Worm (Caenorhabditis elegans) whole organism, L3 larva: ENCODE results near the gene ZK1236.1.
A peak's percentile ranks its signal among the peaks of the same experiment; 100 is the strongest.

Experiments used
- R02D3.7 ChIP-seq: fragments of 150-350 bp; optimal IDR thresholded peaks from 2 replicates; lab custom pipeline; 2014; ENCODE audit warnings: missing biosample characterization, missing genetic modification characterization
- ZK546.5 ChIP-seq: sonication (generic microtip); optimal IDR thresholded peaks from 2 replicates; lab custom pipeline; 2017; ENCODE audit warnings: missing biosample characterization, missing genetic modification characterization
- aly-2 ChIP-seq: fragments of 150-350 bp; optimal IDR thresholded peaks from 2 replicates; lab custom pipeline; 2014; ENCODE audit warnings: missing biosample characterization, missing genetic modification characterization
- ama-1 ChIP-seq: fragments of 150-350 bp; optimal IDR thresholded peaks from 2 replicates; lab custom pipeline; 2018
- ceh-16 ChIP-seq: sonication (generic microtip); optimal IDR thresholded peaks from 2 replicates; lab custom pipeline; 2017; ENCODE audit warnings: missing biosample characterization, missing genetic modification characterization
- ceh-28 ChIP-seq: fragments of 150-350 bp; optimal IDR thresholded peaks from 2 replicates; lab custom pipeline; 2014; ENCODE audit warnings: missing biosample characterization, missing genetic modification reagents, missing genetic modification characterization
- ceh-82 ChIP-seq: fragments of 150-350 bp; optimal IDR thresholded peaks from 2 replicates; lab custom pipeline; 2014; ENCODE audit warnings: missing biosample characterization, missing genetic modification characterization
- ceh-9 ChIP-seq: sonication (generic microtip); optimal IDR thresholded peaks from 2 replicates; lab custom pipeline; 2018; ENCODE audit warnings: missing biosample characterization, missing genetic modification characterization
- daf-12 ChIP-seq: fragments of 150-350 bp; optimal IDR thresholded peaks from 2 replicates; lab custom pipeline; 2014; ENCODE audit warnings: missing biosample characterization, missing genetic modification reagents, missing genetic modification characterization
- egl-27 ChIP-seq: sonication (generic microtip); optimal IDR thresholded peaks from 4 replicates; lab custom pipeline; 2017; ENCODE audit warnings: missing biosample characterization, missing genetic modification reagents, missing genetic modification characterization
- egl-5 ChIP-seq: fragments of 150-350 bp; optimal IDR thresholded peaks from 2 replicates; lab custom pipeline; 2017; ENCODE audit warnings: missing biosample characterization, missing genetic modification reagents, missing genetic modification characterization, inconsistent platforms
- elt-1 ChIP-seq: fragments of 150-350 bp; optimal IDR thresholded peaks from 2 replicates; lab custom pipeline; 2014; ENCODE audit warnings: missing biosample characterization, missing genetic modification characterization
- elt-2 ChIP-seq: sonication (generic microtip); optimal IDR thresholded peaks from 2 replicates; lab custom pipeline; 2016; ENCODE audit warnings: missing genetic modification reagents, mild to moderate bottlenecking, missing genetic modification characterization, missing compliant biosample characterization
- elt-3 ChIP-seq, 3 experiments: fragments of 150-350 bp in 1 of 3; sonication (generic microtip) in 2 of 3; optimal IDR thresholded peaks; 2 replicates in 2 of 3; 4 replicates in 1 of 3; lab custom pipeline; 2014 to 2017; ENCODE audit warnings: missing biosample characterization in 3 of 3, missing genetic modification characterization in 3 of 3
- eor-1 ChIP-seq, 2 experiments: fragments of 150-350 bp; optimal IDR thresholded peaks; 2 replicates each; lab custom pipeline; 2014 to 2018; ENCODE audit warnings: missing biosample characterization in 2 of 2, missing genetic modification characterization in 2 of 2
- fkh-10 ChIP-seq: sonication (generic microtip); optimal IDR thresholded peaks from 2 replicates; lab custom pipeline; 2017; ENCODE audit warnings: missing biosample characterization, missing genetic modification reagents, missing genetic modification characterization
- fkh-2 ChIP-seq: fragments of 150-350 bp; optimal IDR thresholded peaks from 2 replicates; lab custom pipeline; 2014; ENCODE audit warnings: missing biosample characterization, missing genetic modification reagents, missing genetic modification characterization
- fos-1 ChIP-seq: fragments of 150-350 bp; optimal IDR thresholded peaks from 2 replicates; lab custom pipeline; 2014; ENCODE audit warnings: missing biosample characterization, missing genetic modification characterization
- hmg-11 ChIP-seq: sonication (generic microtip); optimal IDR thresholded peaks from 2 replicates; lab custom pipeline; 2016; ENCODE audit warnings: missing genetic modification characterization, missing compliant biosample characterization
- jun-1 ChIP-seq: fragments of 150-350 bp; optimal IDR thresholded peaks from 2 replicates; lab custom pipeline; 2014; ENCODE audit warnings: missing biosample characterization, missing genetic modification reagents, missing genetic modification characterization
- lin-15B ChIP-seq: fragments of 150-350 bp; optimal IDR thresholded peaks from 2 replicates; lab custom pipeline; 2014; ENCODE audit warnings: missing biosample characterization, missing genetic modification characterization
- lin-39 ChIP-seq: fragments of 150-350 bp; optimal IDR thresholded peaks from 2 replicates; lab custom pipeline; 2018; ENCODE audit warnings: missing biosample characterization, missing genetic modification reagents, missing genetic modification characterization
- lsy-12 ChIP-seq: sonication (generic microtip); optimal IDR thresholded peaks from 2 replicates; lab custom pipeline; 2016; ENCODE audit warnings: mild to moderate bottlenecking, missing genetic modification characterization, missing compliant biosample characterization
- mdl-1 ChIP-seq: fragments of 150-350 bp; optimal IDR thresholded peaks from 2 replicates; lab custom pipeline; 2014; ENCODE audit warnings: missing biosample characterization, missing genetic modification characterization
- mml-1 ChIP-seq: fragments of 150-350 bp; sonication (generic microtip); optimal IDR thresholded peaks from 3 replicates; lab custom pipeline; 2014; ENCODE audit warnings: missing biosample characterization, missing genetic modification characterization
- nfya-1 ChIP-seq: sonication (generic microtip); optimal IDR thresholded peaks from 2 replicates; lab custom pipeline; 2017; ENCODE audit warnings: missing genetic modification characterization, mild to moderate bottlenecking, missing compliant biosample characterization, antibody characterized with exemption, moderate library complexity; ENCODE audit not compliant: insufficient read depth
- nhr-11 ChIP-seq: fragments of 150-350 bp; optimal IDR thresholded peaks from 2 replicates; lab custom pipeline; 2014; ENCODE audit warnings: missing biosample characterization, missing genetic modification characterization
- nhr-12 ChIP-seq: fragments of 150-350 bp; optimal IDR thresholded peaks from 2 replicates; lab custom pipeline; 2014; ENCODE audit warnings: missing biosample characterization, missing genetic modification characterization
- nhr-23 ChIP-seq: fragments of 150-350 bp; optimal IDR thresholded peaks from 2 replicates; lab custom pipeline; 2014; ENCODE audit warnings: missing biosample characterization, missing genetic modification reagents, missing genetic modification characterization
- nhr-237 ChIP-seq: fragments of 150-350 bp; optimal IDR thresholded peaks from 2 replicates; lab custom pipeline; 2014; ENCODE audit warnings: missing biosample characterization, missing genetic modification characterization
- nhr-25 ChIP-seq: sonication (generic microtip); optimal IDR thresholded peaks from 2 replicates; lab custom pipeline; 2017; ENCODE audit warnings: missing biosample characterization, missing genetic modification characterization
- nhr-28 ChIP-seq: fragments of 150-350 bp; optimal IDR thresholded peaks from 2 replicates; lab custom pipeline; 2014; ENCODE audit warnings: missing biosample characterization, missing genetic modification characterization
- nhr-43 ChIP-seq: sonication (generic microtip); optimal IDR thresholded peaks from 2 replicates; lab custom pipeline; 2016; ENCODE audit warnings: mild to moderate bottlenecking, missing genetic modification characterization, missing compliant biosample characterization; ENCODE audit not compliant: poor library complexity, severe bottlenecking
- nhr-67 ChIP-seq: fragments of 150-350 bp; optimal IDR thresholded peaks from 2 replicates; lab custom pipeline; 2014; ENCODE audit warnings: missing biosample characterization, missing genetic modification characterization
- nhr-76 ChIP-seq: fragments of 150-350 bp; sonication (generic microtip); optimal IDR thresholded peaks from 5 replicates; lab custom pipeline; 2014; ENCODE audit warnings: missing biosample characterization, missing genetic modification characterization
- pha-4 ChIP-seq: fragments of 150-350 bp; optimal IDR thresholded peaks from 2 replicates; lab custom pipeline; 2014; ENCODE audit warnings: missing biosample characterization, missing genetic modification reagents, missing genetic modification characterization
- pqm-1 ChIP-seq: fragments of 150-350 bp; optimal IDR thresholded peaks from 2 replicates; lab custom pipeline; 2017; ENCODE audit warnings: missing biosample characterization, missing genetic modification characterization, inconsistent platforms
- sea-2 ChIP-seq: fragments of 150-350 bp; sonication (generic microtip); optimal IDR thresholded peaks from 4 replicates; lab custom pipeline; 2014; ENCODE audit warnings: missing biosample characterization, missing genetic modification reagents, missing genetic modification characterization
- skn-1 ChIP-seq: fragments of 150-350 bp; optimal IDR thresholded peaks from 2 replicates; lab custom pipeline; 2014; ENCODE audit warnings: missing biosample characterization, missing genetic modification characterization
- snpc-4 ChIP-seq: fragments of 150-350 bp; optimal IDR thresholded peaks from 2 replicates; lab custom pipeline; 2014; ENCODE audit warnings: missing biosample characterization, missing genetic modification characterization
- tbx-2 ChIP-seq: sonication (generic microtip); optimal IDR thresholded peaks from 2 replicates; lab custom pipeline; 2016; ENCODE audit warnings: mild to moderate bottlenecking, missing genetic modification characterization, missing compliant biosample characterization
- unc-62 ChIP-seq: fragments of 150-350 bp; sonication (generic microtip); optimal IDR thresholded peaks from 4 replicates; lab custom pipeline; 2014; ENCODE audit warnings: missing biosample characterization, missing genetic modification reagents, missing genetic modification characterization
- zag-1 ChIP-seq: fragments of 150-350 bp; optimal IDR thresholded peaks from 2 replicates; lab custom pipeline; 2014; ENCODE audit warnings: missing biosample characterization, missing genetic modification characterization
- ztf-11 ChIP-seq: fragments of 150-350 bp; optimal IDR thresholded peaks from 2 replicates; lab custom pipeline; 2014; ENCODE audit warnings: missing biosample characterization, missing genetic modification characterization
- ztf-4 ChIP-seq: fragments of 150-350 bp; optimal IDR thresholded peaks from 2 replicates; lab custom pipeline; 2014; ENCODE audit warnings: missing biosample characterization, missing genetic modification characterization

The ZK1236.1 gene

DNA sequence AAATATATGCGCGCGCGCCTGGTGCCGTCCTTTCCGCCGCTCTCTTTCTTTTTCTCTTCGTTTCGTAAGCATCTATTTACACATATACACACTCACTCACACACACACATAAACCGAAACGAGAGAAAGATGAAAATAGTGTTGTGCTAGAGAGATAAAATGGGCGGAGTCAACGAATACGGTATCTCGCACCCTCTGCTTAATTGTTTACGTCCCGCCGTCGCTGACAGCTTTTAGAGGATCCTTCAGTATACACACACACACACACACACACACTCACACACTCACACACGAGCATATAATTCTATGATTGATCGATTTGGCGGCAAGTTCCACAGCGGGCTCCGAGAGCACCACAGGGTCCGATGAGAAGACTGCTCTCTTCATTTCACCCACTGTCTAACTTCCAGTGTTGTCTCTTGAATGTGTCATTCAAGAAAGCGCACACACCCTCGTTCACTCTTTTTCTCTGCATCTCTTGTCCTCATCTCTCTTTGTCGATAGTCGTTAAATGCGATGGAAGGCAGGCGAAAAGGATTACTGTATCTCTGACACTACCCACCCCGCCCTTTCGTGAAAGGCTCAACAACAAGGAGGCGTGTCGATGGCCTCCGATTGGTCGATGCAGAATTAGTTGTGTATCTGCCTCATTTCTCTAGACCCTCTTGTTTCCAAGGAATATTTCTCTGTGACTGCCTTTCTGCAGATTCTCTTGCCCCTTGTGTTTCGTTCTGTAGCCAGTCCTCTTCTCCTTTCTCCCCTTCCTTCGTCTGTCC lies 11.7 kb upstream of the ZK1236.1 start (continued):
- TF ChIP-seq ceh-16 (no peak), lin-39 (tag; lab: Kevin White, UChicago) (peak; percentile 91), snpc-4 (tag; lab: Kevin White, UChicago) (peak; percentile 79), zag-1 (peak; percentile 82), hmg-11 (tag; lab: Kevin White, UChicago) (peak; percentile 76)
- TF ChIP-seq, all 47 proteins: peak for 30

DNA sequence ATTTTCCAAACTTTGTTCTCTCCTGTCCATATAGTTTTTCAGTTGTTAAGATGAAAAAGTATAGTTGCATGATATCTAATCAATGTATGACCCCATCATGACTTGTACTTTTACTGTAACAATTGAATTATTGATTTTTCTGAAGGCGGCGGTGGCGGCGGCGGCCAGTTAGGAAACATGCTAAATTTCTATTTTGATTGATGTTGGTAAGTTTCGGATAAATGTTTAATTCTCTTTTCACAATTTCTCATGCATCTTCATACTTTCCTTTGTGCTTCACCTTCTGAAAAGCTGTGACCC lies 11.2 kb upstream of the ZK1236.1 start, which contains the start of gene sor-1:
TSS of gene sor-1 (plus strand) at position 201 of the 300 bp plus-strand sequence.
- TF ChIP-seq nhr-237 (tag; lab: Kevin White, UChicago) (no peak), ama-1 (lab: Kevin White, UChicago) (peak; percentile 12)

DNA sequence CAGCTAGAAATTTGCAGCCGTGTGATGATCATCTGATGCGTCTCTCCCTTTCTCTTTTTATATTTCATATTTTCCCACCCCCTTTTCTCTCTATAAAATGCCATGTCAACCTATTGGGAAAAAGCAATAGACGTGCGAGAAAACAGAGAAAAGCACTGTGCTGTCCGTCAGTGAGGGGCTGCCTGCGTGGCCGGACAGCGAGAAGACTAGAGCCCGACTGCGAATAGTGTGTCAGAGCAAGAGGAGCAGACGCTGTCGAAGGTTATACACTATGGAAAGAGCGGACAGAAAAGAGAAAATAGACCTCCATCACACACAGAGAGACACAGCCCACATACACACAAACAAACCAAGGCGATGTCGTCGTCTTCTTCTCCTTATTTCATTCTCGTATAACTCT lies 4.0 kb upstream of the ZK1236.1 start:
- TF ChIP-seq ama-1 (lab: Kevin White, UChicago): peak; percentile 49
- no peak for TF ChIP-seq nhr-12 (tag; lab: Kevin White, UChicago)
- no peak for TF ChIP-seq ceh-9 (tag; lab: Kevin White, UChicago)
- peak; percentile 74 for TF ChIP-seq pqm-1 (tag; lab: Kevin White, UChicago)
- no peak for TF ChIP-seq fos-1
- TF ChIP-seq egl-5 (tag; lab: Kevin White, UChicago): no peak
- TF ChIP-seq jun-1: peak; percentile 81
- TF ChIP-seq fkh-10: no peak
- TF ChIP-seq tbx-2 (tag; lab: Kevin White, UChicago): peak; percentile 30
- TF ChIP-seq ztf-4 (tag; lab: Kevin White, UChicago): no peak
- TF ChIP-seq daf-12 (tag; lab: Kevin White, UChicago): no peak
- TF ChIP-seq lin-39 (tag; lab: Kevin White, UChicago): peak; percentile 42
- TF ChIP-seq hmg-11 (tag; lab: Kevin White, UChicago): peak; percentile 97
- TF ChIP-seq eor-1 (tag; optimal IDR thresholded peaks at IDR 0.05; lab: Kevin White, UChicago): no peak
- no peak for TF ChIP-seq mdl-1 (tag; lab: Kevin White, UChicago)
- TF ChIP-seq nhr-23: peak; percentile 9
- TF ChIP-seq mml-1 (tag; lab: Kevin White, UChicago): no peak
- TF ChIP-seq egl-27 (tag; lab: Kevin White, UChicago): no peak
- no peak for TF ChIP-seq sea-2 (GFP tag; lab: Kevin White, UChicago)
- no peak for TF ChIP-seq ceh-82 (tag; lab: Kevin White, UChicago)
- TF ChIP-seq snpc-4 (tag; lab: Kevin White, UChicago): peak; percentile 80
- TF ChIP-seq elt-2 (tag; lab: Kevin White, UChicago): peak; percentile 74
- TF ChIP-seq nhr-76 (tag; lab: Kevin White, UChicago): no peak
- no peak for TF ChIP-seq ztf-11 (tag; lab: Kevin White, UChicago)
- no peak for TF ChIP-seq nhr-28 (tag; lab: Kevin White, UChicago)
- peak; percentile 22 for TF ChIP-seq lin-15B (tag; lab: Kevin White, UChicago)
- TF ChIP-seq elt-1 (tag; lab: Kevin White, UChicago): peak; percentile 3
- peak; percentile 1 for TF ChIP-seq R02D3.7 (tag; lab: Kevin White, UChicago)
- TF ChIP-seq zag-1: no peak
- TF ChIP-seq nhr-11 (tag; lab: Kevin White, UChicago): peak; percentile 22
- TF ChIP-seq aly-2: no peak
- peak; percentile 52 for TF ChIP-seq nhr-25 (tag; lab: Kevin White, UChicago)
- peak; percentile 69 for TF ChIP-seq lsy-12
- TF ChIP-seq fkh-2: no peak
- peak; percentile 18 for TF ChIP-seq ceh-28 (tag; lab: Kevin White, UChicago)
- peak; percentile 67 for TF ChIP-seq pha-4 (tag; lab: Kevin White, UChicago)
- no peak for TF ChIP-seq unc-62 (GFP tag; lab: Kevin White, UChicago)
- no peak for TF ChIP-seq nhr-67
- peak; percentile 49 for TF ChIP-seq nhr-43 (tag; lab: Kevin White, UChicago)
- peak; percentile 83 for TF ChIP-seq skn-1 (tag; lab: Kevin White, UChicago)
- peak; percentile 98 for TF ChIP-seq nfya-1 (tag; lab: Kevin White, UChicago)
- no peak for TF ChIP-seq ZK546.5 (tag; lab: Kevin White, UChicago)
- TF ChIP-seq nhr-237 (tag; lab: Kevin White, UChicago): no peak
- no peak for TF ChIP-seq elt-3 (tag; optimal IDR thresholded peaks at IDR 0.05; lab: Kevin White, UChicago)
- TF ChIP-seq, all 47 proteins: peak for 20
